Fruit fly (Drosophila melanogaster): ENCODE results near the gene CG12316.

The CG12316 gene

dm6 chr3L:15123736-15124135 lies 13.0 kb downstream of the CG12316 start:
- no peak for TF ChIP-seq CTCF (optimal IDR thresholded peaks at IDR 0.05)
- no peak for TF ChIP-seq CG8478 (optimal IDR thresholded peaks at IDR 0.05)

dm6 chr3L:15121272-15121671 lies 15.5 kb downstream of the CG12316 start, which contains the start of gene CG32847:
Gene CG32847 (plus strand): TSS chr3L:15121572.
- no peak for TF ChIP-seq CTCF (optimal IDR thresholded peaks at IDR 0.05)
- TF ChIP-seq CG8478 (optimal IDR thresholded peaks at IDR 0.05), result no peak

- no peak for TF ChIP-seq CTCF (optimal IDR thresholded peaks at IDR 0.05)
- no peak for TF ChIP-seq CG8478 (optimal IDR thresholded peaks at IDR 0.05)
These were observed 20.2 kb downstream of the CG12316 start, which contains the start of gene Cep135 for dm6 chr3L:15116536-15116935. Gene Cep135 (plus strand): TSS chr3L:15116737.

- TF ChIP-seq CG8478 (optimal IDR thresholded peaks at IDR 0.05), result no peak
- TF ChIP-seq CTCF (optimal IDR thresholded peaks at IDR 0.05), result no peak
These were observed 23.5 kb downstream of the CG12316 start, which contains the start of gene CG13458 for dm6 chr3L:15113257-15113656. Gene CG13458 (plus strand): TSS chr3L:15113557.

- TF ChIP-seq CG8478 (optimal IDR thresholded peaks at IDR 0.05), result no peak
These were observed 27.8 kb downstream of the CG12316 start for dm6 chr3L:15108948-15109347.

- TF ChIP-seq CG8478 (optimal IDR thresholded peaks at IDR 0.05), result no peak
- no peak for TF ChIP-seq CTCF (optimal IDR thresholded peaks at IDR 0.05)
These were observed 28.2 kb downstream of the CG12316 start for dm6 chr3L:15108524-15108923.

dm6 chr3L:15107776-15108379 lies 28.9 kb downstream of the CG12316 start:
- no peak for TF ChIP-seq CG8478 (optimal IDR thresholded peaks at IDR 0.05)
- no peak for TF ChIP-seq CTCF (optimal IDR thresholded peaks at IDR 0.05)

dm6 chr3L:15107158-15107775 lies 29.5 kb downstream of the CG12316 start:
- TF ChIP-seq CTCF (optimal IDR thresholded peaks at IDR 0.05) (no peak), CG8478 (optimal IDR thresholded peaks at IDR 0.05) (no peak)

- TF ChIP-seq CTCF (optimal IDR thresholded peaks at IDR 0.05) (no peak), CG8478 (optimal IDR thresholded peaks at IDR 0.05) (no peak)
These were observed 31.0 kb downstream of the CG12316 start, which contains the start of gene CG45071 for dm6 chr3L:15105566-15106207. Gene CG45071 (plus strand): TSS chr3L:15105882.

dm6 chr3L:15104849-15105555 lies 31.7 kb downstream of the CG12316 start:
- no peak for TF ChIP-seq CG8478 (optimal IDR thresholded peaks at IDR 0.05)
- no peak for TF ChIP-seq CTCF (optimal IDR thresholded peaks at IDR 0.05)

- no peak for TF ChIP-seq CG8478 (optimal IDR thresholded peaks at IDR 0.05)
- TF ChIP-seq CTCF (optimal IDR thresholded peaks at IDR 0.05), result no peak
These were observed 32.5 kb downstream of the CG12316 start for dm6 chr3L:15103988-15104848.

- TF ChIP-seq CG8478 (optimal IDR thresholded peaks at IDR 0.05), result no peak
- TF ChIP-seq CTCF (optimal IDR thresholded peaks at IDR 0.05), result no peak
These were observed 33.9 kb downstream of the CG12316 start for dm6 chr3L:15102669-15103309.

dm6 chr3L:15101639-15102413 lies 34.9 kb downstream of the CG12316 start:
- no peak for TF ChIP-seq CG8478 (optimal IDR thresholded peaks at IDR 0.05)
- TF ChIP-seq CTCF (optimal IDR thresholded peaks at IDR 0.05), result no peak

Measured in S2 (cell line).